Fruit fly (Drosophila melanogaster): ENCODE results near the gene Nufip.

dm6 chr3L:18744188-18744587 is 4.0 kb downstream of the Nufip start, which contains the start of gene CG6885:
- TF ChIP-seq CG6791 (GFP tag; IDR thresholded peaks at IDR 0.05; ENCODE audit: partially characterized antibody), result no peak
- no peak for TF ChIP-seq CG4360 (GFP tag; IDR thresholded peaks at IDR 0.05)

All from whole organism, embryonic.